Worm (Caenorhabditis elegans) whole organism, L4/young adult: ENCODE results near the gene F46C5.7.

Experiments
- W03F9.2 ChIP-seq: fragments of 150-350 bp; optimal IDR thresholded peaks from 2 replicates; lab custom pipeline; 2014; ENCODE audit warnings: missing biosample characterization, missing genetic modification characterization
- dao-5 ChIP-seq: sonication (generic microtip); optimal IDR thresholded peaks from 2 replicates; lab custom pipeline; 2016; ENCODE audit warnings: missing genotype, missing genetic modification characterization, moderate library complexity, missing compliant biosample characterization
- him-1 ChIP-seq: sonication (generic microtip); optimal IDR thresholded peaks from 2 replicates; lab custom pipeline; 2016; ENCODE audit warnings: missing genotype, missing genetic modification reagents, missing genetic modification characterization, missing compliant biosample characterization

ce11 chrII:8866844-8867243, 27.7 kb downstream of the F46C5.7 start:
- no peak for TF ChIP-seq him-1 (tag; lab: Kevin White, UChicago)
- no peak for TF ChIP-seq W03F9.2 (tag; lab: Kevin White, UChicago)
- no peak for TF ChIP-seq dao-5 (tag; lab: Kevin White, UChicago)
